Fruit fly (Drosophila melanogaster) whole organism, embryonic: Measurements from ENCODE around the gene Hexo1.

Experiments
- Asciz ChIP-seq: fragments of 200-800 bp; sonication (Bioruptor generic); optimal IDR thresholded peaks from 2 replicates; lab custom pipeline; 2017; ENCODE audit warnings: missing biosample characterization, mild to moderate bottlenecking, missing genetic modification characterization, missing genetic modification reagents
- CG10267 ChIP-seq: fragments of 200-800 bp; sonication (Bioruptor generic); optimal IDR thresholded peaks from 2 replicates; lab custom pipeline; 2018; ENCODE audit warnings: missing biosample characterization, mild to moderate bottlenecking, missing genetic modification characterization, moderate library complexity
- CG10565 ChIP-seq: fragments of 200-800 bp; sonication (Bioruptor generic); optimal IDR thresholded peaks from 3 replicates; lab custom pipeline; 2016; ENCODE audit warnings: missing biosample characterization, mild to moderate bottlenecking, missing genetic modification characterization
- CG10979 ChIP-seq: fragments of 200-800 bp; sonication (Bioruptor generic); optimal IDR thresholded peaks from 2 replicates; lab custom pipeline; 2018; ENCODE audit warnings: missing biosample characterization, mild to moderate bottlenecking, missing genetic modification characterization, moderate library complexity
- CG11456 ChIP-seq: fragments of 200-800 bp; sonication (Bioruptor generic); IDR thresholded peaks from 3 replicates; pipeline ENCODE4 v1.3.6; 2022; ENCODE audit warnings: missing biosample characterization, missing genetic modification characterization
- CG17361 ChIP-seq: fragments of 200-800 bp; sonication (Bioruptor generic); IDR thresholded peaks from 3 replicates; pipeline ENCODE4 v1.3.6; 2022; ENCODE audit warnings: missing biosample characterization, missing genetic modification characterization
- CG17912 ChIP-seq: fragments of 200-800 bp; sonication (Bioruptor generic); optimal IDR thresholded peaks from 2 replicates; lab custom pipeline; 2018; ENCODE audit warnings: missing biosample characterization, mild to moderate bottlenecking, missing genetic modification characterization
- CG18262 ChIP-seq: fragments of 200-800 bp; optimal IDR thresholded peaks from 3 replicates; lab custom pipeline; 2019; ENCODE audit warnings: missing biosample characterization, mild to moderate bottlenecking, missing genetic modification characterization, moderate library complexity
- CG1832 ChIP-seq: fragments of 200-800 bp; sonication (Bioruptor generic); optimal IDR thresholded peaks from 2 replicates; lab custom pipeline; 2017; ENCODE audit warnings: missing biosample characterization, mild to moderate bottlenecking, missing genetic modification characterization, inconsistent platforms
- CG2202 ChIP-seq: fragments of 200-800 bp; sonication (Bioruptor generic); optimal IDR thresholded peaks from 2 replicates; lab custom pipeline; 2018; ENCODE audit warnings: missing biosample characterization, mild to moderate bottlenecking, missing genetic modification characterization
- CG31388 ChIP-seq: fragments of 200-800 bp; sonication (Bioruptor generic); optimal IDR thresholded peaks from 2 replicates; lab custom pipeline; 2016; ENCODE audit warnings: missing biosample characterization, missing genetic modification characterization
- CG32772 ChIP-seq: fragments of 200-800 bp; sonication (Bioruptor generic); IDR thresholded peaks from 2 replicates; pipeline ENCODE4 v1.3.6; 2022; ENCODE audit warnings: missing biosample characterization, missing genetic modification characterization
- CG34422 ChIP-seq: fragments of 200-800 bp; sonication (Bioruptor generic); IDR thresholded peaks from 3 replicates; pipeline ENCODE4 v1.3.6; 2022; ENCODE audit warnings: missing biosample characterization, missing genetic modification characterization
- CG4617 ChIP-seq: fragments of 200-800 bp; sonication (Bioruptor generic); optimal IDR thresholded peaks from 3 replicates; lab custom pipeline; 2016; ENCODE audit warnings: missing biosample characterization, missing genetic modification characterization, borderline replicate concordance
- CG5245 ChIP-seq: fragments of 200-800 bp; sonication (Bioruptor generic); optimal IDR thresholded peaks from 3 replicates; lab custom pipeline; 2016; ENCODE audit warnings: missing biosample characterization, missing genetic modification characterization
- CG5953 ChIP-seq: fragments of 200-800 bp; sonication (Bioruptor generic); IDR thresholded peaks from 2 replicates; pipeline ENCODE4 v1.3.6; 2022; ENCODE audit warnings: missing biosample characterization, missing genetic modification characterization
- CG6254 ChIP-seq: fragments of 200-800 bp; sonication (Bioruptor generic); optimal IDR thresholded peaks from 3 replicates; lab custom pipeline; 2017; ENCODE audit warnings: mild to moderate bottlenecking, missing biosample characterization, missing genetic modification reagents, missing genetic modification characterization
- CG7987 ChIP-seq: fragments of 200-800 bp; sonication (Bioruptor generic); optimal IDR thresholded peaks from 2 replicates; lab custom pipeline; 2018; ENCODE audit warnings: missing biosample characterization, mild to moderate bottlenecking, missing genetic modification characterization, moderate library complexity
- CG8765 ChIP-seq: fragments of 200-800 bp; sonication (Bioruptor generic); IDR thresholded peaks from 2 replicates; pipeline ENCODE4 v1.3.6; 2022; ENCODE audit warnings: missing biosample characterization, missing genetic modification characterization
- Camta ChIP-seq: fragments of 200-800 bp; sonication (Bioruptor generic); optimal IDR thresholded peaks from 2 replicates; lab custom pipeline; 2016; ENCODE audit warnings: missing biosample characterization, missing genetic modification characterization
- Eip74EF ChIP-seq, 2 experiments: fragments of 200-800 bp in 1 of 2; fragments of >200 bp in 1 of 2; sonication (Bioruptor generic) in 1 of 2; optimal IDR thresholded peaks; 2 replicates each; lab custom pipeline; 2017 to 2019; ENCODE audit warnings: missing biosample characterization in 2 of 2, missing genetic modification characterization in 2 of 2, mild to moderate bottlenecking in 1 of 2, moderate library complexity in 1 of 2
- Ets97D ChIP-seq: fragments of 200-800 bp; sonication (Bioruptor generic); optimal IDR thresholded peaks from 3 replicates; lab custom pipeline; 2016; ENCODE audit warnings: missing biosample characterization, missing genetic modification characterization
- HHEX ChIP-seq: fragments of 200-800 bp; sonication (Bioruptor generic); optimal IDR thresholded peaks from 3 replicates; lab custom pipeline; 2017; ENCODE audit warnings: missing biosample characterization, mild to moderate bottlenecking, missing genetic modification characterization, missing genetic modification reagents
- Lpt ChIP-seq: fragments of >200 bp; optimal IDR thresholded peaks from 2 replicates; lab custom pipeline; 2018; ENCODE audit warnings: missing biosample characterization, missing genetic modification characterization
- Neu2 ChIP-seq: fragments of 200-800 bp; sonication (Bioruptor generic); optimal IDR thresholded peaks from 3 replicates; lab custom pipeline; 2016; ENCODE audit warnings: missing biosample characterization, missing genetic modification characterization, borderline replicate concordance
- Scr ChIP-seq: fragments of 200-800 bp; sonication (Bioruptor generic); IDR thresholded peaks from 2 replicates; pipeline ENCODE4 v1.3.6; 2022; ENCODE audit warnings: missing biosample characterization, missing genetic modification characterization; ENCODE audit not compliant: partially characterized antibody
- Sox102F ChIP-seq: fragments of 200-800 bp; sonication (Bioruptor generic); optimal IDR thresholded peaks from 2 replicates; lab custom pipeline; 2018; ENCODE audit warnings: missing biosample characterization, mild to moderate bottlenecking, missing genetic modification characterization, moderate library complexity
- Spps ChIP-seq: fragments of 200-800 bp; sonication (Bioruptor generic); optimal IDR thresholded peaks from 2 replicates; lab custom pipeline; 2018; ENCODE audit warnings: missing biosample characterization, mild to moderate bottlenecking, missing genetic modification characterization
- ash1 ChIP-seq: fragments of 200-800 bp; sonication (Bioruptor generic); optimal IDR thresholded peaks from 2 replicates; lab custom pipeline; 2018; ENCODE audit warnings: missing biosample characterization, mild to moderate bottlenecking, missing genetic modification characterization
- bsh ChIP-seq, 2 experiments: fragments of 200-800 bp; sonication (Bioruptor generic); optimal IDR thresholded peaks; 2 replicates each; lab custom pipeline; 2017 to 2018; ENCODE audit warnings: mild to moderate bottlenecking in 2 of 2, missing biosample characterization in 2 of 2, missing genetic modification characterization in 2 of 2, moderate library complexity in 1 of 2
- dati ChIP-seq: fragments of 200-800 bp; sonication (Bioruptor generic); IDR thresholded peaks from 2 replicates; pipeline ENCODE4 v1.3.6; 2022; ENCODE audit warnings: missing biosample characterization, missing genetic modification characterization
- dmrt99B ChIP-seq: fragments of 200-800 bp; sonication (Bioruptor generic); optimal IDR thresholded peaks from 2 replicates; lab custom pipeline; 2018; ENCODE audit warnings: missing biosample characterization, mild to moderate bottlenecking, missing genetic modification characterization, moderate library complexity
- ems ChIP-seq: fragments of 200-800 bp; sonication (Bioruptor generic); optimal IDR thresholded peaks from 3 replicates; lab custom pipeline; 2016; ENCODE audit warnings: missing biosample characterization, missing genetic modification characterization
- eve ChIP-seq, 2 experiments: fragments of >200 bp; optimal IDR thresholded peaks; 2 replicates each; lab custom pipeline; 2017; ENCODE audit warnings: missing biosample characterization in 2 of 2, missing genetic modification characterization in 2 of 2
- eyg ChIP-seq: fragments of 200-800 bp; sonication (Bioruptor generic); optimal IDR thresholded peaks from 3 replicates; lab custom pipeline; 2016; ENCODE audit warnings: missing biosample characterization, missing genetic modification characterization
- fd102C ChIP-seq: fragments of 200-800 bp; sonication (Bioruptor generic); optimal IDR thresholded peaks from 2 replicates; lab custom pipeline; 2018; ENCODE audit warnings: missing biosample characterization, mild to moderate bottlenecking, missing genetic modification characterization, moderate library complexity
- gsb-n ChIP-seq: fragments of 200-800 bp; sonication (Bioruptor generic); optimal IDR thresholded peaks from 3 replicates; lab custom pipeline; 2018; ENCODE audit warnings: missing biosample characterization, mild to moderate bottlenecking, missing genetic modification characterization
- h ChIP-seq: fragments of >200 bp; optimal IDR thresholded peaks from 2 replicates; lab custom pipeline; 2017
- hkb ChIP-seq, 2 experiments: fragments of 200-800 bp in 1 of 2; fragments of >200 bp in 1 of 2; sonication (Bioruptor generic) in 1 of 2; IDR thresholded peaks in 1 of 2; optimal IDR thresholded peaks in 1 of 2; 2 replicates each; pipeline versions ENCODE4 v1.3.6 to Lab custom; 2017 to 2022; ENCODE audit warnings: missing biosample characterization in 1 of 2, missing genetic modification characterization in 1 of 2
- kah ChIP-seq: fragments of 200-800 bp; sonication (Bioruptor generic); optimal IDR thresholded peaks from 2 replicates; lab custom pipeline; 2018; ENCODE audit warnings: missing biosample characterization, mild to moderate bottlenecking, missing genetic modification characterization
- org-1 ChIP-seq: fragments of 200-800 bp; sonication (Bioruptor generic); optimal IDR thresholded peaks from 2 replicates; lab custom pipeline; 2017; ENCODE audit warnings: missing biosample characterization, missing genetic modification characterization
- pfk ChIP-seq: fragments of 200-800 bp; sonication (Bioruptor generic); optimal IDR thresholded peaks from 2 replicates; lab custom pipeline; 2018; ENCODE audit warnings: missing biosample characterization, mild to moderate bottlenecking, missing genetic modification characterization, moderate library complexity
- scrt ChIP-seq: fragments of 200-800 bp; sonication (Bioruptor generic); optimal IDR thresholded peaks from 2 replicates; lab custom pipeline; 2018; ENCODE audit warnings: missing biosample characterization, mild to moderate bottlenecking, missing genetic modification characterization, moderate library complexity
- slou ChIP-seq: fragments of 200-800 bp; sonication (Bioruptor generic); optimal IDR thresholded peaks from 3 replicates; lab custom pipeline; 2016; ENCODE audit warnings: missing biosample characterization, missing genetic modification characterization
- sug ChIP-seq: fragments of 200-800 bp; optimal IDR thresholded peaks from 2 replicates; lab custom pipeline; 2019; ENCODE audit warnings: missing biosample characterization, mild to moderate bottlenecking, missing genetic modification characterization, moderate library complexity
- tna ChIP-seq: fragments of 200-800 bp; sonication (Bioruptor generic); IDR thresholded peaks from 2 replicates; pipeline ENCODE4 v1.3.6; 2022; ENCODE audit warnings: missing biosample characterization, missing genetic modification characterization; ENCODE audit not compliant: partially characterized antibody
- tup ChIP-seq: fragments of 200-800 bp; sonication (Bioruptor generic); optimal IDR thresholded peaks from 2 replicates; lab custom pipeline; 2016; ENCODE audit warnings: missing biosample characterization, mild to moderate bottlenecking, missing genetic modification characterization, moderate library complexity

Gene Hexo1

DNA sequence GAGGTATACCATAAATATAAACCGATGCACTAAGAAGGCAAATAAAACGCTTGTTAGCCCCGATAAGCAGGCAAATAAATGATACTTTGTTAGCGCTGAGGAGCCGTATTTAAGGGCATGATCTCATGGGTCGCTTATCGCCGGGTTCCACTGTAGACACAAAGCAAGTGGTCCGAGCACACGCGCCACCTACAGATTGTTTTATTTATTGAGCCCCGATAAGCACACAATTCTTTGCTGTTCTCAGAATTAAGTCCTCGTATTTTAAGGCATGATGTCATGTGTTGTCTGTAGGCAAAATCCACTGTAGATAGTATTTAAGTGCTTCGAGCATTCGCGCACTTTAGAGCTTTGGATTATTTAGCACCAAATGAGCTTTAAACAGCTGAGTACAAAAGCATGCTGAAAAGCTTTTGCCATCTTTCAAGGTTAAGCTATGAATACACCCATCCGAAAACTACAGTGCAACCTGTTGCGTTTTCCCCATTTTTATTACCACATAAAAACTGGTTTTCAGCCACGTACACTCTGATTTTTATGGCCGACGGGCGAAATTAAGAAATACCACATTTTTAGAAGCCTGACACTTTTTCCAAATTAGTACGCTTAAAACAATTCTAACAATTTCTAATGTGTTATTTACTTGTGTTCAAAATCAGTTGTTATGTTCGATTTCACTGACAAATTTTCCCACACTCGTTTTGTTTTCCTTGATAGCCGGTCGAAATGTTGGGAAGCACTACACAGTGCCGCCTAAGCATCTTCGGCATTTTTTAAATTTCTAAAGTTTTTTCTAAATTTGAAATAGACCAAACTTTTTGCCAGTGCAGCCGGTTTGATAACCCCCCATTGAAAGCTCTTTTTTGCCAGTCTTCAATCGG is 48.8 kb upstream of the Hexo1 start, which contains the start of gene Sqor (continued):
- TF ChIP-seq bsh (GFP tag; optimal IDR thresholded peaks at IDR 0.05; lab: Kevin White, UChicago) (peak; percentile 66 to 93), Eip74EF (GFP tag; optimal IDR thresholded peaks at IDR 0.05; lab: Kevin White, UChicago) (peak in 1 of 2 experiments; percentile 70), Scr (peak; percentile 39; the same call in 1 of the 2 replicates), CG10267 (tag; lab: Kevin White, UChicago) (peak; percentile 56), CG8765 (GFP tag; lab: Robert Waterston, UW) (peak; percentile 60; the same call in 1 of the 2 replicates), Spps (tag; lab: Kevin White, UChicago) (no peak), fd102C (no peak), org-1 (GFP tag; lab: Kevin White, UChicago) (peak; percentile 85), dmrt99B (peak; percentile 88), eve (GFP tag; optimal IDR thresholded peaks at IDR 0.05; lab: Kevin White, UChicago) (no peak), sug (peak; percentile 88), tna (GFP tag; lab: Robert Waterston, UW) (no peak), CG5953 (GFP tag; lab: Robert Waterston, UW) (peak; percentile 51; the same call in 1 of the 2 replicates), Neu2 (GFP tag; lab: Kevin White, UChicago) (peak; percentile 43), dati (GFP tag; lab: Robert Waterston, UW) (0 out of 2 replicates have a peak, but pooled peaks have one; percentile 1), Camta (GFP tag; lab: Kevin White, UChicago) (peak; percentile 73), CG10565 (GFP tag; lab: Kevin White, UChicago) (peak; percentile 3), slou (GFP tag; lab: Kevin White, UChicago) (peak; percentile 68), scrt (GFP tag; lab: Kevin White, UChicago) (peak; percentile 91), CG31388 (GFP tag; lab: Kevin White, UChicago) (peak; percentile 10), CG17912 (GFP tag; lab: Kevin White, UChicago) (peak; percentile 66), CG5245 (peak; percentile 57), CG4617 (GFP tag; lab: Kevin White, UChicago) (peak; percentile 4), CG6254 (GFP tag; lab: Kevin White, UChicago) (no peak), kah (GFP tag; lab: Kevin White, UChicago) (peak; percentile 44), pfk (GFP tag; lab: Kevin White, UChicago) (peak; percentile 14), CG11456 (GFP tag; lab: Robert Waterston, UW) (peak; percentile 87), eyg (peak; percentile 87), gsb-n (tag; lab: Kevin White, UChicago) (peak; percentile 25), CG10979 (tag; lab: Kevin White, UChicago) (peak; percentile 33), Ets97D (GFP tag; lab: Kevin White, UChicago) (peak; percentile 20), ems (peak; percentile 91), CG17361 (GFP tag; lab: Robert Waterston, UW) (peak; percentile 95), CG18262 (peak; percentile 80), CG32772 (peak; percentile 72), hkb (optimal IDR thresholded peaks at IDR 0.05; lab: Kevin White, UChicago) (no peak), hkb (GFP tag; IDR thresholded peaks at IDR 0.05; lab: Robert Waterston, UW) (peak; percentile 85), HHEX (GFP tag; lab: Kevin White, UChicago) (peak; percentile 82), tup (GFP tag; lab: Kevin White, UChicago) (peak; percentile 76), ash1 (peak; percentile 57), h (no peak), CG34422 (GFP tag; lab: Robert Waterston, UW) (peak; percentile 76; the same call in 2 of the 3 replicates), CG2202 (tag; lab: Kevin White, UChicago) (peak; percentile 43), CG1832 (GFP tag; lab: Kevin White, UChicago) (no peak), Sox102F (GFP tag; lab: Kevin White, UChicago) (peak; percentile 89), Asciz (GFP tag; lab: Kevin White, UChicago) (peak; percentile 82), CG7987 (peak; percentile 76), Lpt (GFP tag; lab: Kevin White, UChicago) (no peak)
